Worm (Caenorhabditis elegans): ENCODE data around the gene T11F8.4.

ce11 chrIV:5493692-5494091 lies 17.3 kb upstream of the T11F8.4 start, which contains the start of gene B0273.1:
- TF ChIP-seq ZK546.5 (tag; optimal IDR thresholded peaks at IDR 0.05) (no peak), snpc-4 (tag; optimal IDR thresholded peaks at IDR 0.05) (no peak), ama-1 (optimal IDR thresholded peaks at IDR 0.05) (no peak), nhr-77 (tag; optimal IDR thresholded peaks at IDR 0.05) (no peak), nhr-12 (tag; optimal IDR thresholded peaks at IDR 0.05) (no peak), mdl-1 (tag; optimal IDR thresholded peaks at IDR 0.05) (no peak), R02D3.7 (tag; optimal IDR thresholded peaks at IDR 0.05) (no peak), egl-27 (tag; optimal IDR thresholded peaks at IDR 0.05) (no peak), nhr-237 (tag; optimal IDR thresholded peaks at IDR 0.05) (no peak), aly-2 (tag; optimal IDR thresholded peaks at IDR 0.05) (no peak), nhr-10 (tag; optimal IDR thresholded peaks at IDR 0.05) (no peak), lsy-2 (tag; optimal IDR thresholded peaks at IDR 0.05) (no peak), lin-39 (tag; optimal IDR thresholded peaks at IDR 0.05) (no peak)
